Worm (Caenorhabditis elegans) whole organism, L1 larva: Measurements from ENCODE around the gene K11E4.6.

Experiments used
- efl-1 ChIP-seq, 4 experiments: fragments of 150-350 bp; optimal IDR thresholded peaks in 3 of 4; peaks in 1 of 4; 1 replicate in 1 of 4; 2 replicates in 3 of 4; lab custom pipeline; 2014; ENCODE audit warnings: missing biosample characterization in 2 of 4, missing genetic modification characterization in 2 of 4, missing genetic modification reagents in 2 of 4
- fos-1 ChIP-seq: fragments of 150-350 bp; optimal IDR thresholded peaks from 2 replicates; lab custom pipeline; 2014; ENCODE audit warnings: missing biosample characterization, missing genetic modification characterization
- nhr-28 ChIP-seq: fragments of 150-350 bp; optimal IDR thresholded peaks from 2 replicates; lab custom pipeline; 2014; ENCODE audit warnings: missing biosample characterization, missing genetic modification characterization
- nhr-77 ChIP-seq: fragments of 150-350 bp; optimal IDR thresholded peaks from 2 replicates; lab custom pipeline; 2014; ENCODE audit warnings: missing biosample characterization, missing genetic modification characterization
- ztf-11 ChIP-seq, 2 experiments: sonication (generic microtip); optimal IDR thresholded peaks; 2 replicates each; lab custom pipeline; 2016 to 2017; ENCODE audit warnings: missing genetic modification characterization in 2 of 2, missing biosample characterization in 1 of 2, missing compliant biosample characterization in 1 of 2

ce11 chrX:13767282-13767681 lies 42.8 kb downstream of the K11E4.6 start:
- TF ChIP-seq efl-1 (optimal IDR thresholded peaks at IDR 0.05; lab: Kevin White, UChicago) (no peak), efl-1 (GFP tag; optimal IDR thresholded peaks at IDR 0.05 in 1 of 2; lab: Kevin White, UChicago) (no peak), nhr-28 (tag; lab: Kevin White, UChicago) (no peak), nhr-77 (no peak), ztf-11 (tag; optimal IDR thresholded peaks at IDR 0.05; lab: Kevin White, UChicago) (no peak), fos-1 (no peak)
